Worm (Caenorhabditis elegans) whole organism, L2 larva: ENCODE results near the gene sec-24.2.

Experiments
- C34F6.9 ChIP-seq: fragments of 150-350 bp; optimal IDR thresholded peaks from 2 replicates; lab custom pipeline; 2014; ENCODE audit warnings: missing biosample characterization, missing genetic modification characterization
- F13H6.1 ChIP-seq: sonication (generic microtip); optimal IDR thresholded peaks from 2 replicates; lab custom pipeline; 2016; ENCODE audit warnings: missing genetic modification characterization, missing compliant biosample characterization
- R02D3.7 ChIP-seq: fragments of 150-350 bp; optimal IDR thresholded peaks from 2 replicates; lab custom pipeline; 2014; ENCODE audit warnings: missing biosample characterization, missing genetic modification characterization
- Y55F3AM.14 ChIP-seq: fragments of 200-800 bp; sonication (Bioruptor generic); optimal IDR thresholded peaks from 2 replicates; lab custom pipeline; 2018; ENCODE audit warnings: mild to moderate bottlenecking, missing genetic modification characterization, missing compliant biosample characterization
- ZK546.5 ChIP-seq: sonication (generic microtip); optimal IDR thresholded peaks from 2 replicates; lab custom pipeline; 2017; ENCODE audit warnings: missing biosample characterization, missing genetic modification characterization
- aly-2 ChIP-seq: fragments of 150-350 bp; optimal IDR thresholded peaks from 2 replicates; lab custom pipeline; 2014; ENCODE audit warnings: missing biosample characterization, missing genetic modification characterization
- ama-1 ChIP-seq: fragments of 150-350 bp; optimal IDR thresholded peaks from 2 replicates; lab custom pipeline; 2018; ENCODE audit warnings: inconsistent platforms
- blmp-1 ChIP-seq: sonication (generic microtip); optimal IDR thresholded peaks from 2 replicates; lab custom pipeline; 2017; ENCODE audit warnings: missing genetic modification characterization, mild to moderate bottlenecking, missing compliant biosample characterization, antibody characterized with exemption, moderate library complexity; ENCODE audit not compliant: insufficient read depth
- ceh-16 ChIP-seq: fragments of 150-350 bp; optimal IDR thresholded peaks from 2 replicates; lab custom pipeline; 2014; ENCODE audit warnings: missing biosample characterization, missing genetic modification characterization
- crh-2 ChIP-seq: sonication (generic microtip); optimal IDR thresholded peaks from 2 replicates; lab custom pipeline; 2017; ENCODE audit warnings: missing biosample characterization, missing genetic modification characterization
- dmd-4 ChIP-seq: sonication (generic microtip); optimal IDR thresholded peaks from 2 replicates; lab custom pipeline; 2017; ENCODE audit warnings: missing biosample characterization, missing genetic modification characterization
- egl-27 ChIP-seq: sonication (generic microtip); optimal IDR thresholded peaks from 3 replicates; lab custom pipeline; 2017; ENCODE audit warnings: missing biosample characterization, missing genetic modification reagents, missing genetic modification characterization
- elt-1 ChIP-seq: fragments of 150-350 bp; optimal IDR thresholded peaks from 2 replicates; lab custom pipeline; 2014; ENCODE audit warnings: missing biosample characterization, missing genetic modification characterization
- elt-3 ChIP-seq: sonication (generic microtip); optimal IDR thresholded peaks from 2 replicates; lab custom pipeline; 2017; ENCODE audit warnings: missing biosample characterization, missing genetic modification characterization
- fos-1 ChIP-seq: fragments of 150-350 bp; optimal IDR thresholded peaks from 2 replicates; lab custom pipeline; 2014; ENCODE audit warnings: missing biosample characterization, missing genetic modification characterization
- gmeb-1 ChIP-seq: fragments of 150-350 bp; optimal IDR thresholded peaks from 2 replicates; lab custom pipeline; 2014; ENCODE audit warnings: missing biosample characterization, missing genetic modification characterization
- lin-11 ChIP-seq: fragments of 150-350 bp; sonication (generic microtip); optimal IDR thresholded peaks from 2 replicates; lab custom pipeline; 2014; ENCODE audit warnings: missing biosample characterization, missing genetic modification characterization, inconsistent platforms, mixed read lengths
- lin-13 ChIP-seq: fragments of 150-350 bp; optimal IDR thresholded peaks from 2 replicates; lab custom pipeline; 2014; ENCODE audit warnings: missing biosample characterization, missing genetic modification reagents, missing genetic modification characterization
- lsy-2 ChIP-seq, 2 experiments: fragments of 150-350 bp in 1 of 2; sonication (generic microtip) in 1 of 2; optimal IDR thresholded peaks; 2 replicates each; lab custom pipeline; 2014 to 2017; ENCODE audit warnings: missing biosample characterization in 2 of 2, missing genetic modification characterization in 2 of 2
- mab-5 ChIP-seq: fragments of 150-350 bp; optimal IDR thresholded peaks from 2 replicates; lab custom pipeline; 2014; ENCODE audit warnings: missing biosample characterization, missing genetic modification characterization
- mbf-1 ChIP-seq: sonication (generic microtip); optimal IDR thresholded peaks from 2 replicates; lab custom pipeline; 2017; ENCODE audit warnings: missing biosample characterization, missing genetic modification characterization
- mdl-1 ChIP-seq, 2 experiments: fragments of 150-350 bp in 1 of 2; sonication (generic microtip) in 1 of 2; optimal IDR thresholded peaks; 2 replicates each; lab custom pipeline; 2017; ENCODE audit warnings: missing biosample characterization in 2 of 2, missing genetic modification characterization in 2 of 2
- nhr-10 ChIP-seq: sonication (generic microtip); optimal IDR thresholded peaks from 2 replicates; lab custom pipeline; 2017; ENCODE audit warnings: missing biosample characterization, missing genetic modification characterization
- nhr-11 ChIP-seq: fragments of 150-350 bp; optimal IDR thresholded peaks from 2 replicates; lab custom pipeline; 2014; ENCODE audit warnings: missing biosample characterization, missing genetic modification characterization
- nhr-12 ChIP-seq: fragments of 150-350 bp; optimal IDR thresholded peaks from 2 replicates; lab custom pipeline; 2014; ENCODE audit warnings: missing biosample characterization, missing genetic modification characterization
- nhr-129 ChIP-seq: fragments of 150-350 bp; optimal IDR thresholded peaks from 2 replicates; lab custom pipeline; 2014; ENCODE audit warnings: missing biosample characterization, missing genetic modification characterization
- nhr-21 ChIP-seq: fragments of 150-350 bp; optimal IDR thresholded peaks from 2 replicates; lab custom pipeline; 2014; ENCODE audit warnings: missing biosample characterization, missing genetic modification characterization
- nhr-237 ChIP-seq: fragments of 150-350 bp; optimal IDR thresholded peaks from 2 replicates; lab custom pipeline; 2014; ENCODE audit warnings: missing biosample characterization, missing genetic modification characterization
- nhr-25 ChIP-seq: fragments of 150-350 bp; sonication (generic microtip); optimal IDR thresholded peaks from 3 replicates; lab custom pipeline; 2014; ENCODE audit warnings: missing biosample characterization, missing genetic modification characterization
- nhr-6 ChIP-seq: fragments of 150-350 bp; optimal IDR thresholded peaks from 2 replicates; lab custom pipeline; 2014; ENCODE audit warnings: missing biosample characterization, missing genetic modification characterization
- nhr-77 ChIP-seq: fragments of 150-350 bp; optimal IDR thresholded peaks from 2 replicates; lab custom pipeline; 2014; ENCODE audit warnings: missing biosample characterization, missing genetic modification characterization
- sem-4 ChIP-seq: fragments of 150-350 bp; optimal IDR thresholded peaks from 2 replicates; lab custom pipeline; 2014; ENCODE audit warnings: missing biosample characterization, missing genetic modification reagents, missing genetic modification characterization
- skn-1 ChIP-seq: sonication (generic microtip); optimal IDR thresholded peaks from 2 replicates; lab custom pipeline; 2017; ENCODE audit warnings: missing biosample characterization, missing genetic modification characterization
- sma-3 ChIP-seq: sonication (generic microtip); optimal IDR thresholded peaks from 2 replicates; lab custom pipeline; 2016; ENCODE audit warnings: missing genetic modification reagents, missing genetic modification characterization, missing compliant biosample characterization
- sma-9 ChIP-seq, 2 experiments: fragments of 150-350 bp in 1 of 2; sonication (generic microtip) in 1 of 2; optimal IDR thresholded peaks; 2 replicates each; lab custom pipeline; 2014 to 2016; ENCODE audit warnings: missing genetic modification characterization in 2 of 2, mild to moderate bottlenecking in 1 of 2, missing biosample characterization in 1 of 2, missing compliant biosample characterization in 1 of 2, missing genetic modification reagents in 1 of 2, moderate library complexity in 1 of 2
- unc-39 ChIP-seq: fragments of 150-350 bp; optimal IDR thresholded peaks from 2 replicates; lab custom pipeline; 2014; ENCODE audit warnings: missing biosample characterization, missing genetic modification characterization
- unc-55 ChIP-seq: fragments of 150-350 bp; sonication (generic microtip); optimal IDR thresholded peaks from 3 replicates; lab custom pipeline; 2014; ENCODE audit warnings: missing biosample characterization, missing genetic modification reagents, missing genetic modification characterization
- unc-62 ChIP-seq: fragments of 150-350 bp; optimal IDR thresholded peaks from 2 replicates; lab custom pipeline; 2014; ENCODE audit warnings: missing biosample characterization, missing genetic modification reagents, missing genetic modification characterization
- zag-1 ChIP-seq: fragments of 150-350 bp; optimal IDR thresholded peaks from 2 replicates; lab custom pipeline; 2014; ENCODE audit warnings: missing biosample characterization, missing genetic modification characterization
- ztf-1 ChIP-seq: fragments of 200-800 bp; sonication (Bioruptor generic); conservative IDR thresholded peaks from 2 replicates; pipeline ENCODE4 v1.3.6; 2022; ENCODE audit warnings: missing genetic modification characterization, missing compliant biosample characterization
- ztf-11 ChIP-seq: sonication (generic microtip); optimal IDR thresholded peaks from 2 replicates; lab custom pipeline; 2017; ENCODE audit warnings: missing biosample characterization, missing genetic modification characterization
- ztf-4 ChIP-seq: fragments of 150-350 bp; optimal IDR thresholded peaks from 2 replicates; lab custom pipeline; 2014; ENCODE audit warnings: missing biosample characterization, missing genetic modification characterization

The sec-24.2 gene

ce11 chrIV:12335798-12336197 lies 24.8 kb downstream of the sec-24.2 start, which contains the start of gene F19B6.1:
Gene F19B6.1 (minus strand): TSS chrIV:12336075.
- TF ChIP-seq dmd-4 (no peak), unc-55 (no peak), ztf-1 (GFP tag; lab: Robert Waterston, UW) (no peak), ztf-11 (tag; lab: Kevin White, UChicago) (no peak), zag-1 (no peak), nhr-129 (tag; lab: Kevin White, UChicago) (no peak)

- peak in 1 of 2 experiments; percentile 22 for TF ChIP-seq mdl-1 (tag; optimal IDR thresholded peaks at IDR 0.05; lab: Kevin White, UChicago)
- no peak for TF ChIP-seq egl-27
- no peak for TF ChIP-seq R02D3.7 (tag; lab: Kevin White, UChicago)
- TF ChIP-seq nhr-10 (tag; lab: Kevin White, UChicago) = no peak
- TF ChIP-seq crh-2 = no peak
- TF ChIP-seq C34F6.9 = peak; percentile 17
- no peak for TF ChIP-seq aly-2 (tag; lab: Kevin White, UChicago)
- peak; percentile 54 for TF ChIP-seq F13H6.1 (tag; lab: Kevin White, UChicago)
- TF ChIP-seq nhr-77 = no peak
- TF ChIP-seq unc-62 (GFP tag; lab: Kevin White, UChicago) = no peak
- no peak for TF ChIP-seq ceh-16
- TF ChIP-seq lsy-2 (tag; optimal IDR thresholded peaks at IDR 0.05; lab: Kevin White, UChicago) = peak in 1 of 2 experiments; percentile 2
- peak; percentile 43 for TF ChIP-seq sma-9 (GFP tag; optimal IDR thresholded peaks at IDR 0.05; lab: Kevin White, UChicago)
- TF ChIP-seq sma-9 (tag; optimal IDR thresholded peaks at IDR 0.05; lab: Kevin White, UChicago) = no peak
- TF ChIP-seq elt-1 (tag; lab: Kevin White, UChicago) = no peak
- TF ChIP-seq skn-1 = no peak
- peak; percentile 28 for TF ChIP-seq nhr-25 (tag; lab: Kevin White, UChicago)
- TF ChIP-seq ztf-1 (GFP tag; lab: Robert Waterston, UW) = no peak
- TF ChIP-seq unc-55 = peak; percentile 39
- TF ChIP-seq nhr-237 = no peak
- TF ChIP-seq blmp-1 (tag; lab: Kevin White, UChicago) = no peak
- peak; percentile 90 for TF ChIP-seq nhr-129 (tag; lab: Kevin White, UChicago)
- no peak for TF ChIP-seq fos-1 (tag; lab: Kevin White, UChicago)
- TF ChIP-seq ama-1 (lab: Kevin White, UChicago) = no peak
- no peak for TF ChIP-seq mab-5 (tag; lab: Kevin White, UChicago)
- TF ChIP-seq elt-3 (tag; lab: Kevin White, UChicago) = no peak
- TF ChIP-seq unc-39 (tag; lab: Kevin White, UChicago) = no peak
- no peak for TF ChIP-seq ZK546.5
- peak; percentile 24 for TF ChIP-seq lin-11 (tag; lab: Kevin White, UChicago)
- TF ChIP-seq nhr-6 = no peak
- no peak for TF ChIP-seq sma-3 (GFP tag; lab: Kevin White, UChicago)
- TF ChIP-seq gmeb-1 (tag; lab: Kevin White, UChicago) = no peak
- no peak for TF ChIP-seq mbf-1
- TF ChIP-seq zag-1 = no peak
- TF ChIP-seq nhr-12 (tag; lab: Kevin White, UChicago) = no peak
- TF ChIP-seq, all 48 proteins: peak for 9
Measured at ce11 chrIV:12335248-12335647, 25.3 kb downstream of the sec-24.2 start.

ce11 chrIV:12334708-12335107 lies 25.9 kb downstream of the sec-24.2 start:
- TF ChIP-seq elt-3 (tag; lab: Kevin White, UChicago) (no peak), nhr-12 (tag; lab: Kevin White, UChicago) (no peak), aly-2 (tag; lab: Kevin White, UChicago) (no peak), elt-1 (tag; lab: Kevin White, UChicago) (no peak), blmp-1 (tag; lab: Kevin White, UChicago) (no peak), ZK546.5 (no peak), nhr-21 (tag; lab: Kevin White, UChicago) (no peak), nhr-25 (tag; lab: Kevin White, UChicago) (no peak), sem-4 (no peak), ztf-4 (no peak), crh-2 (no peak), nhr-129 (tag; lab: Kevin White, UChicago) (peak; percentile 17), gmeb-1 (tag; lab: Kevin White, UChicago) (peak; percentile 65), lin-13 (no peak), ztf-11 (tag; lab: Kevin White, UChicago) (no peak), mbf-1 (no peak), dmd-4 (no peak), sma-9 (GFP tag; optimal IDR thresholded peaks at IDR 0.05; lab: Kevin White, UChicago) (no peak), sma-9 (tag; optimal IDR thresholded peaks at IDR 0.05; lab: Kevin White, UChicago) (no peak), C34F6.9 (no peak), nhr-11 (tag; lab: Kevin White, UChicago) (no peak), unc-55 (peak; percentile 34), lsy-2 (tag; optimal IDR thresholded peaks at IDR 0.05; lab: Kevin White, UChicago) (peak in 1 of 2 experiments; percentile 46), Y55F3AM.14 (no peak)
- TF ChIP-seq, all 48 proteins: peak for 4
